Fruit fly (Drosophila melanogaster) whole organism, embryonic: ENCODE results near the gene CG3603.

Experiments used
- Atf-2 ChIP-seq: fragments of 200-800 bp; sonication (Bioruptor generic); optimal IDR thresholded peaks from 2 replicates; lab custom pipeline; 2016; ENCODE audit warnings: missing biosample characterization, missing genetic modification characterization
- CG10959 ChIP-seq: fragments of 200-800 bp; sonication (Bioruptor generic); IDR thresholded peaks from 2 replicates; pipeline ENCODE4 v1.3.6; 2022; ENCODE audit warnings: missing biosample characterization, missing genetic modification characterization
- CG12155 ChIP-seq: fragments of 200-800 bp; sonication (Bioruptor generic); optimal IDR thresholded peaks from 3 replicates; lab custom pipeline; 2016; ENCODE audit warnings: missing biosample characterization, missing genetic modification characterization
- CG1233 ChIP-seq: fragments of 200-800 bp; sonication (Bioruptor generic); optimal IDR thresholded peaks from 4 replicates; lab custom pipeline; 2018; ENCODE audit warnings: missing biosample characterization, mild to moderate bottlenecking, missing genetic modification characterization
- CG13123 ChIP-seq: fragments of 200-800 bp; sonication (Bioruptor generic); optimal IDR thresholded peaks from 2 replicates; lab custom pipeline; 2016; ENCODE audit warnings: missing biosample characterization, missing genetic modification characterization
- CG14710 ChIP-seq: fragments of 200-800 bp; sonication (Bioruptor generic); optimal IDR thresholded peaks from 3 replicates; lab custom pipeline; 2019; ENCODE audit warnings: missing biosample characterization, mild to moderate bottlenecking, missing genetic modification characterization, moderate library complexity
- CG1792 ChIP-seq: fragments of 200-800 bp; sonication (Bioruptor generic); optimal IDR thresholded peaks from 2 replicates; lab custom pipeline; 2016; ENCODE audit warnings: missing biosample characterization, missing genetic modification characterization
- CG2712 ChIP-seq: fragments of 200-800 bp; optimal IDR thresholded peaks from 3 replicates; lab custom pipeline; 2019; ENCODE audit warnings: missing biosample characterization, mild to moderate bottlenecking, missing genetic modification characterization, moderate library complexity
- CG31224 ChIP-seq: fragments of 200-800 bp; sonication (Bioruptor generic); IDR thresholded peaks from 2 replicates; pipeline ENCODE4 v1.3.6; 2022; ENCODE audit warnings: missing biosample characterization, missing genetic modification characterization
- CG6272 ChIP-seq: fragments of 200-800 bp; sonication (Bioruptor generic); IDR thresholded peaks from 2 replicates; pipeline ENCODE4 v1.3.6; 2022; ENCODE audit warnings: missing biosample characterization, missing genetic modification characterization
- CG7963 ChIP-seq: fragments of 200-800 bp; sonication (Bioruptor generic); IDR thresholded peaks from 3 replicates; pipeline ENCODE4 v1.3.6; 2022; ENCODE audit warnings: missing biosample characterization, missing genetic modification characterization; ENCODE audit not compliant: partially characterized antibody
- CG8290 ChIP-seq, 3 experiments: fragments of 200-800 bp; sonication (Bioruptor generic); optimal IDR thresholded peaks; 2 replicates each; lab custom pipeline; 2016 to 2019; ENCODE audit warnings: missing biosample characterization in 3 of 3, missing genetic modification characterization in 3 of 3, mild to moderate bottlenecking in 2 of 3, moderate library complexity in 1 of 3
- CG9932 ChIP-seq: fragments of 200-800 bp; sonication (Bioruptor generic); IDR thresholded peaks from 2 replicates; pipeline ENCODE4 v1.3.6; 2022; ENCODE audit warnings: missing biosample characterization, missing genetic modification characterization
- Camta ChIP-seq: fragments of 200-800 bp; sonication (Bioruptor generic); optimal IDR thresholded peaks from 2 replicates; lab custom pipeline; 2016; ENCODE audit warnings: missing biosample characterization, missing genetic modification characterization
- Dip2 ChIP-seq: fragments of 200-800 bp; sonication (Bioruptor generic); IDR thresholded peaks from 2 replicates; pipeline ENCODE4 v1.3.6; 2022; ENCODE audit warnings: missing biosample characterization, missing genetic modification characterization
- HLH4C ChIP-seq: fragments of 200-800 bp; sonication (Bioruptor generic); IDR thresholded peaks from 3 replicates; pipeline ENCODE4 v1.3.6; 2022; ENCODE audit warnings: missing biosample characterization, missing genetic modification characterization; ENCODE audit not compliant: partially characterized antibody
- Hr3 ChIP-seq: fragments of 200-800 bp; sonication (Bioruptor generic); optimal IDR thresholded peaks from 3 replicates; lab custom pipeline; 2016; ENCODE audit warnings: missing biosample characterization, missing genetic modification characterization
- Max ChIP-seq: fragments of 200-800 bp; sonication (Bioruptor generic); optimal IDR thresholded peaks from 2 replicates; lab custom pipeline; 2016; ENCODE audit warnings: missing biosample characterization, mild to moderate bottlenecking, missing genetic modification characterization
- NC2β ChIP-seq: fragments of 200-800 bp; sonication (Bioruptor generic); optimal IDR thresholded peaks from 2 replicates; lab custom pipeline; 2016; ENCODE audit warnings: missing biosample characterization, missing genetic modification characterization
- NK7.1 ChIP-seq: fragments of 200-800 bp; sonication (Bioruptor generic); optimal IDR thresholded peaks from 3 replicates; lab custom pipeline; 2016; ENCODE audit warnings: missing biosample characterization, missing genetic modification characterization
- Oli ChIP-seq: fragments of 200-800 bp; sonication (Bioruptor generic); optimal IDR thresholded peaks from 2 replicates; lab custom pipeline; 2018; ENCODE audit warnings: missing biosample characterization, mild to moderate bottlenecking, missing genetic modification characterization, moderate library complexity
- PHDP ChIP-seq: fragments of 200-800 bp; sonication (Bioruptor generic); optimal IDR thresholded peaks from 3 replicates; lab custom pipeline; 2018; ENCODE audit warnings: missing biosample characterization, mild to moderate bottlenecking, missing genetic modification characterization, moderate library complexity
- Poxn ChIP-seq: fragments of 200-800 bp; sonication (Bioruptor generic); IDR thresholded peaks from 2 replicates; pipeline ENCODE4 v1.3.6; 2022; ENCODE audit warnings: missing biosample characterization, missing genetic modification characterization
- Vsx1 ChIP-seq: fragments of 200-800 bp; sonication (Bioruptor generic); optimal IDR thresholded peaks from 2 replicates; lab custom pipeline; 2017; ENCODE audit warnings: missing biosample characterization, mild to moderate bottlenecking, missing genetic modification characterization, missing genetic modification reagents
- Xbp1 ChIP-seq: fragments of 200-800 bp; sonication (Bioruptor generic); optimal IDR thresholded peaks from 3 replicates; lab custom pipeline; 2016; ENCODE audit warnings: missing biosample characterization, mild to moderate bottlenecking, missing genetic modification characterization
- bab2 ChIP-seq: fragments of 200-800 bp; sonication (Bioruptor generic); optimal IDR thresholded peaks from 2 replicates; lab custom pipeline; 2016; ENCODE audit warnings: missing biosample characterization, missing genetic modification characterization
- bcd ChIP-seq: fragments of 200-800 bp; sonication (Bioruptor generic); optimal IDR thresholded peaks from 2 replicates; lab custom pipeline; 2017; ENCODE audit warnings: missing biosample characterization, mild to moderate bottlenecking, missing genetic modification characterization
- cg ChIP-seq: fragments of 200-800 bp; sonication (Bioruptor generic); optimal IDR thresholded peaks from 3 replicates; lab custom pipeline; 2019; ENCODE audit warnings: missing biosample characterization, mild to moderate bottlenecking, missing genetic modification characterization, moderate library complexity
- crc ChIP-seq: fragments of 200-800 bp; sonication (Bioruptor generic); optimal IDR thresholded peaks from 2 replicates; lab custom pipeline; 2016; ENCODE audit warnings: missing biosample characterization, missing genetic modification characterization
- danr ChIP-seq: fragments of 200-800 bp; sonication (Bioruptor generic); IDR thresholded peaks from 2 replicates; pipeline ENCODE4 v1.3.6; 2022; ENCODE audit warnings: missing biosample characterization, missing genetic modification characterization
- gce ChIP-seq: fragments of 200-800 bp; sonication (Bioruptor generic); IDR thresholded peaks from 3 replicates; pipeline ENCODE4 v1.3.6; 2022; ENCODE audit warnings: missing biosample characterization, missing genetic modification characterization
- gem ChIP-seq: fragments of 200-800 bp; sonication (Bioruptor generic); optimal IDR thresholded peaks from 2 replicates; lab custom pipeline; 2019; ENCODE audit warnings: missing biosample characterization, mild to moderate bottlenecking, missing genetic modification characterization, moderate library complexity
- ham ChIP-seq: fragments of 200-800 bp; sonication (Bioruptor generic); IDR thresholded peaks from 2 replicates; pipeline ENCODE4 v1.3.6; 2022; ENCODE audit warnings: missing biosample characterization, missing genetic modification characterization
- kni ChIP-seq: fragments of 200-800 bp; sonication (Bioruptor generic); optimal IDR thresholded peaks from 3 replicates; lab custom pipeline; 2017; ENCODE audit warnings: mild to moderate bottlenecking, missing biosample characterization, missing genetic modification reagents, missing genetic modification characterization
- mirr ChIP-seq: fragments of 200-800 bp; sonication (Bioruptor generic); optimal IDR thresholded peaks from 3 replicates; lab custom pipeline; 2018; ENCODE audit warnings: missing biosample characterization, mild to moderate bottlenecking, missing genetic modification characterization
- nmo ChIP-seq: fragments of 200-800 bp; sonication (Bioruptor generic); optimal IDR thresholded peaks from 2 replicates; lab custom pipeline; 2018; ENCODE audit warnings: missing biosample characterization, mild to moderate bottlenecking, missing genetic modification characterization, moderate library complexity
- ranshi ChIP-seq: fragments of 200-800 bp; sonication (Bioruptor generic); IDR thresholded peaks from 2 replicates; pipeline ENCODE4 v1.3.6; 2022; ENCODE audit warnings: missing biosample characterization, missing genetic modification characterization
- repo ChIP-seq: fragments of 200-800 bp; sonication (Bioruptor generic); optimal IDR thresholded peaks from 2 replicates; lab custom pipeline; 2016; ENCODE audit warnings: missing biosample characterization, missing genetic modification characterization
- sens ChIP-seq: fragments of 200-800 bp; sonication (Bioruptor generic); peaks from one replicate; lab custom pipeline; 2016; ENCODE audit warnings: missing biosample characterization, missing genetic modification characterization
- shn ChIP-seq: fragments of 200-800 bp; sonication (Bioruptor generic); optimal IDR thresholded peaks from 3 replicates; lab custom pipeline; 2016; ENCODE audit warnings: missing biosample characterization, missing genetic modification characterization
- sima ChIP-seq: fragments of 200-800 bp; sonication (Bioruptor generic); optimal IDR thresholded peaks from 2 replicates; lab custom pipeline; 2016; ENCODE audit warnings: missing biosample characterization, missing genetic modification characterization
- sisA ChIP-seq: fragments of 200-800 bp; sonication (Bioruptor generic); IDR thresholded peaks from 2 replicates; pipeline ENCODE4 v1.3.6; 2022; ENCODE audit warnings: missing biosample characterization, missing genetic modification characterization
- slou ChIP-seq: fragments of 200-800 bp; sonication (Bioruptor generic); optimal IDR thresholded peaks from 3 replicates; lab custom pipeline; 2016; ENCODE audit warnings: missing biosample characterization, missing genetic modification characterization
- sob ChIP-seq: fragments of 200-800 bp; sonication (Bioruptor generic); IDR thresholded peaks from 2 replicates; pipeline ENCODE4 v1.3.6; 2022; ENCODE audit warnings: missing biosample characterization, missing genetic modification characterization
- tx ChIP-seq: fragments of 200-800 bp; sonication (Bioruptor generic); optimal IDR thresholded peaks from 2 replicates; lab custom pipeline; 2016; ENCODE audit warnings: missing biosample characterization, missing genetic modification characterization
- vnd ChIP-seq: fragments of 200-800 bp; sonication (Bioruptor generic); IDR thresholded peaks from 3 replicates; pipeline ENCODE4 v1.3.6; 2022; ENCODE audit warnings: missing biosample characterization, missing genetic modification characterization; ENCODE audit not compliant: partially characterized antibody
- wek ChIP-seq: fragments of 200-800 bp; sonication (Bioruptor generic); optimal IDR thresholded peaks from 3 replicates; lab custom pipeline; 2018; ENCODE audit warnings: missing biosample characterization, mild to moderate bottlenecking, missing genetic modification characterization, moderate library complexity

CG3603 gene

DNA sequence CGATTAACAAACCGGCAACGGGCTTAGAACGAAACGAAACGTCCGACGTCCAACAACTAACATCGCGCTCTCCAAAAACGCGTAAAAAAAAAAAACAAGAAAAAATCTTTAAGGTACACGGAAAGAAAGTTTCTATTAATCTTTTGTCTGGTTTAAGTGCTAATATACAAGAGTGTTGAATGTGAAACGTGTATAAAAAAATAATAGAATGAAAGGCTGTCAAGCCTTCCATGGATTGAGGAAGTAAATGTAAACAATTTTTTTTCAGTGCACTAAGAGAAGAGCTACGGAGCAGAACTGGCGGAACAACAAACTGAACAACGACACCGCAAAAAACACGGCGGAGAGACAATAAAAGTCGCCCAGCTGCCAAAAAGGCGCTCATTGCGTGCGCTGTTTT, 28.1 kb upstream of the CG3603 start, which contains the start of gene CG3588 (continued):
- no peak for TF ChIP-seq mirr
- peak; percentile 22 for TF ChIP-seq shn
- peak; percentile 59 for TF ChIP-seq CG1233
- TF ChIP-seq ham (GFP tag; lab: Robert Waterston, UW), result no peak
- peak; percentile 67 for TF ChIP-seq danr (GFP tag; lab: Robert Waterston, UW)
- TF ChIP-seq repo (GFP tag; lab: Kevin White, UChicago), result peak; percentile 39
- TF ChIP-seq Xbp1, result peak; percentile 75
- TF ChIP-seq Camta, result no peak
- 0 out of 2 replicates have a peak, but pooled peaks have one; percentile 15 for TF ChIP-seq CG6272 (GFP tag; lab: Robert Waterston, UW)
- peak; percentile 34 for TF ChIP-seq NC2β
- TF ChIP-seq CG13123 (GFP tag; lab: Kevin White, UChicago), result peak; percentile 67
- TF ChIP-seq cg (GFP tag; lab: Kevin White, UChicago), result no peak
- peak; percentile 79 for TF ChIP-seq sob (GFP tag; lab: Robert Waterston, UW)
- peak; percentile 94 for TF ChIP-seq CG9932 (GFP tag; lab: Robert Waterston, UW)
- TF ChIP-seq CG31224 (GFP tag; lab: Robert Waterston, UW), result peak; percentile 62
- TF ChIP-seq nmo (GFP tag; lab: Kevin White, UChicago), result peak; percentile 61
- TF ChIP-seq tx (GFP tag; lab: Kevin White, UChicago), result peak; percentile 54
- TF ChIP-seq Max (GFP tag; lab: Kevin White, UChicago), result peak; percentile 34
- TF ChIP-seq CG7963 (GFP tag; lab: Robert Waterston, UW), result no peak
- peak; percentile 50; the same call in 1 of the 2 replicates for TF ChIP-seq Poxn (GFP tag; lab: Robert Waterston, UW)
- peak; percentile 37 for TF ChIP-seq slou (GFP tag; lab: Kevin White, UChicago)
- peak; percentile 81 for TF ChIP-seq sisA (GFP tag; lab: Robert Waterston, UW)
- TF ChIP-seq Oli, result peak; percentile 65
- TF ChIP-seq CG8290 (GFP tag; optimal IDR thresholded peaks at IDR 0.05; lab: Kevin White, UChicago), result no peak
- peak in 1 of 2 experiments; percentile 66 for TF ChIP-seq CG8290 (tag; optimal IDR thresholded peaks at IDR 0.05; lab: Kevin White, UChicago)
- peak; percentile 56; the same call in 1 of the 3 replicates for TF ChIP-seq gce
- no peak for TF ChIP-seq Dip2 (GFP tag; lab: Robert Waterston, UW)
- no peak for TF ChIP-seq wek (GFP tag; lab: Kevin White, UChicago)
- TF ChIP-seq kni (GFP tag; lab: Kevin White, UChicago), result no peak
- TF ChIP-seq sens (GFP tag; lab: Kevin White, UChicago), result no peak
- TF ChIP-seq vnd (GFP tag; lab: Robert Waterston, UW), result no peak
- peak; percentile 78 for TF ChIP-seq PHDP (tag; lab: Kevin White, UChicago)
- TF ChIP-seq CG1792 (GFP tag; lab: Kevin White, UChicago), result peak; percentile 71
- TF ChIP-seq ranshi, result peak; percentile 83
- peak; percentile 52 for TF ChIP-seq CG2712 (tag; lab: Kevin White, UChicago)
- TF ChIP-seq CG14710 (tag; lab: Kevin White, UChicago), result peak; percentile 32
- no peak for TF ChIP-seq HLH4C (GFP tag; lab: Robert Waterston, UW)
- TF ChIP-seq Hr3 (GFP tag; lab: Kevin White, UChicago), result peak; percentile 53
- no peak for TF ChIP-seq crc (GFP tag; lab: Kevin White, UChicago)
- TF ChIP-seq CG10959 (GFP tag; lab: Robert Waterston, UW), result 0 out of 2 replicates have a peak, but pooled peaks have one; percentile 19
- TF ChIP-seq gem, result peak; percentile 79

DNA sequence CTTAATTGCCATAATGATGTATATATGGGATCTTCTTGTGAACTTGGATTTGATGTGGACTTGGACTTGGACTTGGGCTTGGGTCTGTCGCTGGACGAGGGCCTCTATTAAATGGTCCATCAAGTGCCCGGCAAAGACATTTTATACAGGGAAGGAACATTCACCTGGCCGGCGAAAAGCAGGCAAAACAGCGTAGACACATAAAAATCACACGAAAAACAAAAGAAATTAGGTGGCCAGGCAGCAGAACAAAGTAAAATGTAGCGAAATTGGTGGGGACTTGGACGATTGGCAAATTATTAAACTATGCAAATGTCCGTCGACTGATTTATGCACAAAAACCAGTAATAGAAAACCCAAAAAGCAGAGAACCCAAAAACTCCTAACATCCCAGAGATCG, 20.7 kb upstream of the CG3603 start, which contains the start of gene CG14424:
TSS of gene CG14424 (minus strand) at position 101 of the 400 bp plus-strand sequence.
- TF ChIP-seq bab2 (no peak), sima (no peak), CG12155 (no peak), NK7.1 (GFP tag; lab: Kevin White, UChicago) (no peak), Atf-2 (GFP tag; lab: Kevin White, UChicago) (no peak), Vsx1 (no peak), bcd (GFP tag; lab: Kevin White, UChicago) (no peak)
- TF ChIP-seq, all 482 proteins: peak for 0
